Fruit fly (Drosophila melanogaster) whole organism, embryonic: ENCODE results near the gene CG43072.

Experiments used
- Antp ChIP-seq: fragments of 200-800 bp; sonication (Bioruptor generic); optimal IDR thresholded peaks from 3 replicates; lab custom pipeline; 2016; ENCODE audit warnings: missing biosample characterization, missing genetic modification characterization
- B-H1 ChIP-seq: fragments of 200-800 bp; sonication (Bioruptor generic); IDR thresholded peaks from 3 replicates; pipeline ENCODE4 v1.3.6; 2022; ENCODE audit warnings: missing biosample characterization, missing genetic modification characterization
- CG11560 ChIP-seq: fragments of 200-800 bp; sonication (Bioruptor generic); IDR thresholded peaks from 3 replicates; pipeline ENCODE4 v1.3.6; 2022; ENCODE audit warnings: missing biosample characterization, missing genetic modification characterization
- CG12391 ChIP-seq: fragments of 200-800 bp; sonication (Bioruptor generic); optimal IDR thresholded peaks from 3 replicates; lab custom pipeline; 2018; ENCODE audit warnings: missing biosample characterization, mild to moderate bottlenecking, missing genetic modification characterization, moderate library complexity
- CG12659 ChIP-seq: fragments of 200-800 bp; sonication (Bioruptor generic); optimal IDR thresholded peaks from 3 replicates; lab custom pipeline; 2017; ENCODE audit warnings: mild to moderate bottlenecking, missing biosample characterization, missing genetic modification reagents, missing genetic modification characterization
- CG13123 ChIP-seq: fragments of 200-800 bp; sonication (Bioruptor generic); optimal IDR thresholded peaks from 2 replicates; lab custom pipeline; 2016; ENCODE audit warnings: missing biosample characterization, missing genetic modification characterization
- CG13424 ChIP-seq: fragments of 200-800 bp; sonication (Bioruptor generic); optimal IDR thresholded peaks from 2 replicates; lab custom pipeline; 2019; ENCODE audit warnings: missing biosample characterization, mild to moderate bottlenecking, missing genetic modification characterization, moderate library complexity
- CG14710 ChIP-seq: fragments of 200-800 bp; sonication (Bioruptor generic); optimal IDR thresholded peaks from 3 replicates; lab custom pipeline; 2019; ENCODE audit warnings: missing biosample characterization, mild to moderate bottlenecking, missing genetic modification characterization, moderate library complexity
- CG17385 ChIP-seq: fragments of 200-800 bp; sonication (Bioruptor generic); optimal IDR thresholded peaks from 3 replicates; lab custom pipeline; 2018; ENCODE audit warnings: missing biosample characterization, mild to moderate bottlenecking, missing genetic modification characterization
- CG2116 ChIP-seq: fragments of 200-800 bp; sonication (Bioruptor generic); optimal IDR thresholded peaks from 3 replicates; lab custom pipeline; 2018; ENCODE audit warnings: missing biosample characterization, mild to moderate bottlenecking, missing genetic modification characterization
- CG2199 ChIP-seq: fragments of 200-800 bp; sonication (Bioruptor generic); IDR thresholded peaks from 3 replicates; pipeline ENCODE4 v1.3.6; 2022; ENCODE audit warnings: missing biosample characterization, missing genetic modification characterization
- CG2889 ChIP-seq: fragments of 200-800 bp; sonication (Bioruptor generic); IDR thresholded peaks from 3 replicates; pipeline ENCODE4 v1.3.6; 2022; ENCODE audit warnings: missing biosample characterization, missing genetic modification characterization
- CG30431 ChIP-seq: fragments of 200-800 bp; sonication (Bioruptor generic); optimal IDR thresholded peaks from 2 replicates; lab custom pipeline; 2017; ENCODE audit warnings: missing biosample characterization, missing genetic modification characterization
- CG7372 ChIP-seq: fragments of 200-800 bp; sonication (Bioruptor generic); IDR thresholded peaks from 2 replicates; pipeline ENCODE4 v1.3.6; 2022; ENCODE audit warnings: missing biosample characterization, missing genetic modification characterization
- CG7839 ChIP-seq: fragments of 200-800 bp; sonication (Bioruptor generic); optimal IDR thresholded peaks from 3 replicates; lab custom pipeline; 2018; ENCODE audit warnings: missing biosample characterization, mild to moderate bottlenecking, missing genetic modification characterization, moderate library complexity
- CG7987 ChIP-seq: fragments of 200-800 bp; sonication (Bioruptor generic); optimal IDR thresholded peaks from 2 replicates; lab custom pipeline; 2018; ENCODE audit warnings: missing biosample characterization, mild to moderate bottlenecking, missing genetic modification characterization, moderate library complexity
- CG9437 ChIP-seq: fragments of 200-800 bp; sonication (Bioruptor generic); optimal IDR thresholded peaks from 2 replicates; lab custom pipeline; 2018; ENCODE audit warnings: missing biosample characterization, mild to moderate bottlenecking, missing genetic modification characterization
- CG9609 ChIP-seq: fragments of 200-800 bp; sonication (Bioruptor generic); optimal IDR thresholded peaks from 3 replicates; lab custom pipeline; 2016; ENCODE audit warnings: missing biosample characterization, missing genetic modification characterization
- CTCF ChIP-seq: fragments of 200-800 bp; sonication (Bioruptor generic); optimal IDR thresholded peaks from 2 replicates; lab custom pipeline; 2017; ENCODE audit warnings: missing biosample characterization, mild to moderate bottlenecking, missing genetic modification characterization, moderate library complexity
- Dbx ChIP-seq: fragments of 200-800 bp; sonication (Bioruptor generic); IDR thresholded peaks from 3 replicates; pipeline ENCODE4 v1.3.6; 2022; ENCODE audit warnings: missing biosample characterization, missing genetic modification characterization
- H15 ChIP-seq: fragments of 200-800 bp; sonication (Bioruptor generic); IDR thresholded peaks from 3 replicates; pipeline ENCODE4 v1.3.6; 2022; ENCODE audit warnings: missing biosample characterization, missing genetic modification characterization
- HLH54F ChIP-seq: fragments of 200-800 bp; sonication (Bioruptor generic); optimal IDR thresholded peaks from 3 replicates; lab custom pipeline; 2016; ENCODE audit warnings: missing biosample characterization, missing genetic modification characterization
- Jarid2 ChIP-seq: fragments of 200-800 bp; sonication (Bioruptor generic); optimal IDR thresholded peaks from 3 replicates; lab custom pipeline; 2017; ENCODE audit warnings: mild to moderate bottlenecking, missing biosample characterization, missing genetic modification reagents, missing genetic modification characterization
- Kr ChIP-seq: fragments of 200-800 bp; sonication (Bioruptor generic); optimal IDR thresholded peaks from 2 replicates; lab custom pipeline; 2017; ENCODE audit warnings: missing biosample characterization, mild to moderate bottlenecking, missing genetic modification characterization
- MBD-R2 ChIP-seq: fragments of 200-800 bp; sonication (Bioruptor generic); IDR thresholded peaks from 2 replicates; pipeline ENCODE4 v1.3.6; 2022; ENCODE audit warnings: missing biosample characterization, missing genetic modification characterization
- MESR4 ChIP-seq: fragments of 200-800 bp; sonication (Bioruptor generic); optimal IDR thresholded peaks from 2 replicates; lab custom pipeline; 2018; ENCODE audit warnings: missing biosample characterization, mild to moderate bottlenecking, missing genetic modification characterization, moderate library complexity
- NC2β ChIP-seq: fragments of 200-800 bp; sonication (Bioruptor generic); optimal IDR thresholded peaks from 2 replicates; lab custom pipeline; 2016; ENCODE audit warnings: missing biosample characterization, missing genetic modification characterization
- PHDP ChIP-seq: fragments of 200-800 bp; sonication (Bioruptor generic); optimal IDR thresholded peaks from 3 replicates; lab custom pipeline; 2018; ENCODE audit warnings: missing biosample characterization, mild to moderate bottlenecking, missing genetic modification characterization, moderate library complexity
- Sin3A ChIP-seq: fragments of >200 bp; optimal IDR thresholded peaks from 2 replicates; lab custom pipeline; 2018
- Sry-β ChIP-seq: fragments of 200-800 bp; sonication (Bioruptor generic); optimal IDR thresholded peaks from 2 replicates; lab custom pipeline; 2018; ENCODE audit warnings: missing biosample characterization, mild to moderate bottlenecking, missing genetic modification characterization, moderate library complexity
- Usf ChIP-seq: fragments of 200-800 bp; sonication (Bioruptor generic); optimal IDR thresholded peaks from 2 replicates; lab custom pipeline; 2017; ENCODE audit warnings: missing genotype, missing biosample characterization, missing genetic modification characterization
- Xrp1 ChIP-seq: fragments of 200-800 bp; sonication (Bioruptor generic); IDR thresholded peaks from 2 replicates; pipeline ENCODE4 v1.3.6; 2022; ENCODE audit warnings: missing biosample characterization, missing genetic modification characterization
- ab ChIP-seq: fragments of 200-800 bp; sonication (Bioruptor generic); optimal IDR thresholded peaks from 2 replicates; lab custom pipeline; 2016; ENCODE audit warnings: missing biosample characterization, missing genetic modification characterization
- amos ChIP-seq: fragments of 200-800 bp; sonication (Bioruptor generic); IDR thresholded peaks from 2 replicates; pipeline ENCODE4 v1.3.6; 2022; ENCODE audit warnings: missing biosample characterization, missing genetic modification characterization; ENCODE audit not compliant: partially characterized antibody
- aop ChIP-seq: fragments of 200-800 bp; sonication (Bioruptor generic); IDR thresholded peaks from 2 replicates; pipeline ENCODE4 v1.3.6; 2022; ENCODE audit warnings: missing biosample characterization, missing genetic modification characterization
- chn ChIP-seq: fragments of 200-800 bp; sonication (Bioruptor generic); optimal IDR thresholded peaks from 2 replicates; lab custom pipeline; 2016; ENCODE audit warnings: missing biosample characterization, missing genetic modification characterization
- corto ChIP-seq: fragments of 200-800 bp; sonication (Bioruptor generic); optimal IDR thresholded peaks from 2 replicates; lab custom pipeline; 2016; ENCODE audit warnings: missing biosample characterization, mild to moderate bottlenecking, missing genetic modification characterization, moderate library complexity
- dati ChIP-seq: fragments of 200-800 bp; sonication (Bioruptor generic); IDR thresholded peaks from 2 replicates; pipeline ENCODE4 v1.3.6; 2022; ENCODE audit warnings: missing biosample characterization, missing genetic modification characterization
- fd64A ChIP-seq: fragments of 200-800 bp; sonication (Bioruptor generic); optimal IDR thresholded peaks from 3 replicates; lab custom pipeline; 2018; ENCODE audit warnings: missing biosample characterization, mild to moderate bottlenecking, missing genetic modification characterization
- gce ChIP-seq: fragments of 200-800 bp; sonication (Bioruptor generic); IDR thresholded peaks from 3 replicates; pipeline ENCODE4 v1.3.6; 2022; ENCODE audit warnings: missing biosample characterization, missing genetic modification characterization
- h ChIP-seq: fragments of >200 bp; optimal IDR thresholded peaks from 2 replicates; lab custom pipeline; 2017
- ken ChIP-seq: fragments of 200-800 bp; sonication (Bioruptor generic); IDR thresholded peaks from 3 replicates; pipeline ENCODE4 v1.3.6; 2022; ENCODE audit warnings: missing biosample characterization, missing genetic modification characterization
- oc ChIP-seq: fragments of 200-800 bp; sonication (Bioruptor generic); optimal IDR thresholded peaks from 2 replicates; lab custom pipeline; 2018; ENCODE audit warnings: missing biosample characterization, mild to moderate bottlenecking, missing genetic modification characterization, moderate library complexity
- sc ChIP-seq, 3 experiments: fragments of >200 bp in 2 of 3; fragments of 200-800 bp in 1 of 3; sonication (Bioruptor generic) in 1 of 3; optimal IDR thresholded peaks; 2 replicates in 2 of 3; 3 replicates in 1 of 3; lab custom pipeline; 2017; ENCODE audit warnings: mild to moderate bottlenecking in 1 of 3, missing biosample characterization in 1 of 3, missing genetic modification characterization in 1 of 3, missing genetic modification reagents in 1 of 3
- sens ChIP-seq: fragments of 200-800 bp; sonication (Bioruptor generic); peaks from one replicate; lab custom pipeline; 2016; ENCODE audit warnings: missing biosample characterization, missing genetic modification characterization
- sqz ChIP-seq: fragments of 200-800 bp; sonication (Bioruptor generic); optimal IDR thresholded peaks from 3 replicates; lab custom pipeline; 2018; ENCODE audit warnings: missing biosample characterization, mild to moderate bottlenecking, missing genetic modification characterization
- stc ChIP-seq: fragments of 200-800 bp; sonication (Bioruptor generic); IDR thresholded peaks from 2 replicates; pipeline ENCODE4 v1.3.6; 2022; ENCODE audit warnings: missing biosample characterization, missing genetic modification characterization
- tin ChIP-seq: fragments of 200-800 bp; sonication (Bioruptor generic); optimal IDR thresholded peaks from 3 replicates; lab custom pipeline; 2016; ENCODE audit warnings: missing biosample characterization, missing genetic modification characterization
- tna ChIP-seq: fragments of 200-800 bp; sonication (Bioruptor generic); IDR thresholded peaks from 2 replicates; pipeline ENCODE4 v1.3.6; 2022; ENCODE audit warnings: missing biosample characterization, missing genetic modification characterization; ENCODE audit not compliant: partially characterized antibody
- tx ChIP-seq: fragments of 200-800 bp; sonication (Bioruptor generic); optimal IDR thresholded peaks from 2 replicates; lab custom pipeline; 2016; ENCODE audit warnings: missing biosample characterization, missing genetic modification characterization
- zen2 ChIP-seq: fragments of 200-800 bp; sonication (Bioruptor generic); IDR thresholded peaks from 3 replicates; pipeline ENCODE4 v1.3.6; 2022; ENCODE audit warnings: missing biosample characterization, missing genetic modification characterization; ENCODE audit not compliant: partially characterized antibody

The CG43072 gene

dm6 chr3L:21060189-21061070 is 5.2 kb upstream of the CG43072 start (continued):
- TF ChIP-seq NC2β = no peak
- TF ChIP-seq dati = no peak
- TF ChIP-seq CG13424 (tag; lab: Kevin White, UChicago) = peak; percentile 11
- no peak for TF ChIP-seq gce (GFP tag; lab: Robert Waterston, UW)
- TF ChIP-seq MESR4 = no peak
- TF ChIP-seq tna = no peak
- no peak for TF ChIP-seq CG2116 (GFP tag; lab: Kevin White, UChicago)
- TF ChIP-seq Antp (GFP tag; lab: Kevin White, UChicago) = no peak
- TF ChIP-seq CG30431 = no peak
- TF ChIP-seq H15 = no peak
- no peak for TF ChIP-seq CG7372 (GFP tag; lab: Robert Waterston, UW)
- TF ChIP-seq Kr (GFP tag; lab: Kevin White, UChicago) = no peak
- peak; percentile 54; the same call in 1 of the 2 replicates for TF ChIP-seq aop
- TF ChIP-seq corto (GFP tag; lab: Kevin White, UChicago) = no peak
- TF ChIP-seq sqz (GFP tag; lab: Kevin White, UChicago) = no peak
- no peak for TF ChIP-seq oc (tag; lab: Kevin White, UChicago)
- no peak for TF ChIP-seq CG11560 (tag; lab: Robert Waterston, UW)
- no peak for TF ChIP-seq HLH54F (GFP tag; lab: Kevin White, UChicago)
- TF ChIP-seq Dbx (GFP tag; lab: Robert Waterston, UW) = no peak
- no peak for TF ChIP-seq CG9609
- no peak for TF ChIP-seq fd64A (GFP tag; lab: Kevin White, UChicago)
- TF ChIP-seq ab (GFP tag; lab: Kevin White, UChicago) = no peak
- TF ChIP-seq CG12659 = no peak
- no peak for TF ChIP-seq h (lab: Kevin White, UChicago)
- TF ChIP-seq tx (GFP tag; lab: Kevin White, UChicago) = no peak
- no peak for TF ChIP-seq Sin3A (lab: Kevin White, UChicago)
- TF ChIP-seq Xrp1 (GFP tag; lab: Robert Waterston, UW) = no peak
- no peak for TF ChIP-seq PHDP (tag; lab: Kevin White, UChicago)
- TF ChIP-seq CG2889 (GFP tag; lab: Robert Waterston, UW) = no peak
- TF ChIP-seq stc = no peak
- TF ChIP-seq CTCF = no peak
- no peak for TF ChIP-seq zen2 (GFP tag; lab: Robert Waterston, UW)
- peak; percentile 12 for TF ChIP-seq CG12391
- TF ChIP-seq sens (GFP tag; lab: Kevin White, UChicago) = peak; percentile 68
- TF ChIP-seq tin (GFP tag; lab: Kevin White, UChicago) = no peak
- no peak for TF ChIP-seq Jarid2
- TF ChIP-seq CG17385 (GFP tag; lab: Kevin White, UChicago) = no peak
- no peak for TF ChIP-seq Sry-β (GFP tag; lab: Kevin White, UChicago)
- no peak for TF ChIP-seq CG2199 (GFP tag; lab: Robert Waterston, UW)
- no peak; the same call in 2 of the 3 replicates for TF ChIP-seq B-H1 (GFP tag; lab: Robert Waterston, UW)
- TF ChIP-seq CG9437 (GFP tag; lab: Kevin White, UChicago) = no peak
- no peak for TF ChIP-seq ken (GFP tag; lab: Robert Waterston, UW)
- no peak for TF ChIP-seq chn
- no peak for TF ChIP-seq CG13123 (GFP tag; lab: Kevin White, UChicago)
- no peak for TF ChIP-seq amos (GFP tag; lab: Robert Waterston, UW)
- TF ChIP-seq sc (optimal IDR thresholded peaks at IDR 0.05; lab: Kevin White, UChicago) = no peak
- no peak for TF ChIP-seq sc (GFP tag; optimal IDR thresholded peaks at IDR 0.05; lab: Kevin White, UChicago)
- peak; percentile 19 for TF ChIP-seq CG7839 (tag; lab: Kevin White, UChicago)
- TF ChIP-seq CG7987 (GFP tag; lab: Kevin White, UChicago) = no peak
- no peak for TF ChIP-seq MBD-R2 (GFP tag; lab: Robert Waterston, UW)
- no peak for TF ChIP-seq Usf (GFP tag; lab: Kevin White, UChicago)
- TF ChIP-seq CG14710 = peak; percentile 16
